Worm (Caenorhabditis elegans): ENCODE results near the gene gbh-2.

The gbh-2 gene

DNA sequence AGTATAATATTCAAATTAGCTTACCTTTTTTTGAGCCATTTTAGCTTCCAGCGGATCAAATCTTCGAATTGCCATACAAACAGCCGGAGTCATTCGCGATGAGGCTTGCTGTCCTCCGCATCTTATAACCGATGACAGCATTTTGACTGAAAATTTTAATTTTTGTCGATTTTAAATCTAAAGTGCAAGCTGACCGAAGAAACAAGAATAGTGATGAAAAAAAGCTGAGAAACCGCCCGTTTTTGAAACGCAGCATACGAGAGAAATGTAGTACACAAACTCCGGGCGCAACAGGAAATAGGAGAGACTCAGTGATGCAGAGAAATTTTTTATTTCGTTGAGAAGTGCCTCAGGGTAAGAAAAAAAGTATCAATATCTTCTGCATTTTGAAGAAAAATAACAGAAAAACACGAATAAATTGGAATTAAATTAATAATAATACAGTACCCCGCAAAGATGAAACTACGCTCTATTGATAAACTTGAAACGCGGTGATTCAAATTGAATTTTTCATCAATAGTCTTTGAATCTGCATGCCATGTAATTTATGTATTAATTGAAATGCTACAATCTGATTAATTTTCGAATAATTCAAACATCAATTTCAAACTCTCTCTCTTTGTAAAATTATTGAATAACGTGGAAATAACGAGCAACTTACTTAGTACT lies 2.4 kb upstream of the gbh-2 start:
- TF ChIP-seq F13C5.2 (tag; optimal IDR thresholded peaks at IDR 0.05) (no peak), ceh-36 (tag; optimal IDR thresholded peaks at IDR 0.05) (no peak), hnd-1 (tag; optimal IDR thresholded peaks at IDR 0.05) (no peak), ama-1 (optimal IDR thresholded peaks at IDR 0.05) (no peak), sea-1 (GFP tag; conservative IDR thresholded peaks at IDR 0.05) (no peak), hmbx-1 (tag; optimal IDR thresholded peaks at IDR 0.05) (no peak), ceh-13 (GFP tag; optimal IDR thresholded peaks at IDR 0.05) (no peak), hmg-4 (GFP tag; optimal IDR thresholded peaks at IDR 0.05) (no peak)

DNA sequence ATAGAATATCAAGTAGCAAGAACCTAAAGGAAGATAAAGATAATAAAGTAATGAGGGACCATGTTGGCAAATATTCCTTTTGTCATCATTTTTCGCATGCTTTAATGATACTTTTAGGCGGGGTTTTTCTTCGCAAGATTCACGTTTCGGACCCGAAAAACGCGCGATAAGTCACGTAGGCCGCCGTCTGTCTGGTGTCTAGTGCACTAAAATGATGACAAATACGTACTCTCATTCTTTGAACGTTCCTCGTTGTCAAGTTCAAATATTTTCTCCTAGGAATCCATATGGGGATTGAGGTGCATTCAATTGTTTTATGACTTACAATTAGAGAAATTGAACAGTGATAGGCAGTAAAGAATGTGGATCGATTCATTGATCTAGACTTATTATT lies 1.9 kb upstream of the gbh-2 start, which contains the start of gene taap-1:
Gene taap-1, minus strand, starts transcription at position 79 of the 394 bp plus-strand sequence.
- no peak for TF ChIP-seq scrt-1 (GFP tag; IDR thresholded peaks at IDR 0.05)
- TF ChIP-seq ceh-36 (tag; optimal IDR thresholded peaks at IDR 0.05), result no peak

DNA sequence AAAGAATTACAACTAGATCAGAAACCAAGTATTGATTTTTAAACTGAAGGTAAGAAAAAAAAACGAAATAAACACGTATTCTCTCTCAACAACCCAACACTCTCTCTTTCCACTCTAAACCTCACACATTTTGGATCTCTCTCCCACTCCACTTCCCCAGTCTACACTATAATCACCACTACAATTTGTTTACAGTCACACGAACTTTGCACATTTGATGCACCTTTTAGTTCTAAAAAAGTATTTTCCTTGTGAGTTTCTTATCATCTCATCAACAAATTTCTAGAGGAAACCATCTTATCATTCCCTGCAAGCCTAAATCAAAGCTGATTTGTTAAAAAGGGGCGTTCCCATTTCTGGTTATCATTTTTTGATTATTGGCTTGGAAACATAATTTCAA lies 1.1 kb upstream of the gbh-2 start:
- no peak for TF ChIP-seq ets-7 (tag; optimal IDR thresholded peaks at IDR 0.05)
- no peak for TF ChIP-seq hmbx-1 (tag; optimal IDR thresholded peaks at IDR 0.05)
- TF ChIP-seq F13C5.2 (tag; optimal IDR thresholded peaks at IDR 0.05), result no peak
- TF ChIP-seq tbx-11 (GFP tag; IDR thresholded peaks at IDR 0.05), result no peak
- no peak for TF ChIP-seq aly-1 (tag; optimal IDR thresholded peaks at IDR 0.05)
- TF ChIP-seq tra-4 (tag; optimal IDR thresholded peaks at IDR 0.05), result no peak
- no peak for TF ChIP-seq hmg-4 (GFP tag; optimal IDR thresholded peaks at IDR 0.05)
- TF ChIP-seq hnd-1 (tag; optimal IDR thresholded peaks at IDR 0.05), result no peak
- TF ChIP-seq sea-1 (GFP tag; conservative IDR thresholded peaks at IDR 0.05), result no peak
- TF ChIP-seq flt-1 (GFP tag; IDR thresholded peaks at IDR 0.05), result no peak
- TF ChIP-seq ama-1 (optimal IDR thresholded peaks at IDR 0.05), result no peak
- TF ChIP-seq ceh-13 (GFP tag; optimal IDR thresholded peaks at IDR 0.05), result no peak
- TF ChIP-seq B0310.2 (tag; optimal IDR thresholded peaks at IDR 0.05), result no peak
- TF ChIP-seq ceh-36 (tag; optimal IDR thresholded peaks at IDR 0.05), result no peak
- no peak for TF ChIP-seq scrt-1 (GFP tag; IDR thresholded peaks at IDR 0.05)
- TF ChIP-seq tbx-37 (GFP tag; conservative IDR thresholded peaks at IDR 0.05), result no peak
- TF ChIP-seq pes-1 (GFP tag; IDR thresholded peaks at IDR 0.05), result no peak

DNA sequence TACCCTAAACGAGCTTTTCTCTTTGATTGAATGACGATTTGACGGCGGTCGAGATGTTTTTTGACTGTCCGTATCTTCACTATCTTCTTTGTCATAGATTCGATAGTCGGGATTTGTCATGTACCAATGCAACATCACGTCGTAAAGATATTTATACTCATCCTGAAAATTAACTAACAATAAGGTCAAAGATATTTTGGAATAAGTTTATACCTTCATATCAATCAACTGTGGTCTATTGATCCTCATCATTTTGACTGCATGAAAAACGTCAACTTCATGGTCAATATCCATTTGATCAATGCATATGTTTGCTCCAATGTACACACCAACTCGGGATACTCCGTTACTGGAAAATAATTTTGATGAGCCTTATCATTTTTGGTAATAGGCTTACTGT lies 2.4 kb downstream of the gbh-2 start:
- TF ChIP-seq scrt-1 (GFP tag; IDR thresholded peaks at IDR 0.05) (no peak), hnd-1 (tag; optimal IDR thresholded peaks at IDR 0.05) (no peak), tra-4 (tag; optimal IDR thresholded peaks at IDR 0.05) (no peak), hmbx-1 (tag; optimal IDR thresholded peaks at IDR 0.05) (no peak), B0310.2 (tag; optimal IDR thresholded peaks at IDR 0.05) (no peak), ceh-36 (tag; optimal IDR thresholded peaks at IDR 0.05) (no peak), hmg-4 (GFP tag; optimal IDR thresholded peaks at IDR 0.05) (no peak), tbx-11 (GFP tag; IDR thresholded peaks at IDR 0.05) (no peak), flt-1 (GFP tag; IDR thresholded peaks at IDR 0.05) (no peak), aly-1 (tag; optimal IDR thresholded peaks at IDR 0.05) (no peak), sea-1 (GFP tag; conservative IDR thresholded peaks at IDR 0.05) (no peak), tbx-37 (GFP tag; conservative IDR thresholded peaks at IDR 0.05) (no peak), pes-1 (GFP tag; IDR thresholded peaks at IDR 0.05) (no peak), F13C5.2 (tag; optimal IDR thresholded peaks at IDR 0.05) (no peak), ama-1 (optimal IDR thresholded peaks at IDR 0.05) (no peak)

DNA sequence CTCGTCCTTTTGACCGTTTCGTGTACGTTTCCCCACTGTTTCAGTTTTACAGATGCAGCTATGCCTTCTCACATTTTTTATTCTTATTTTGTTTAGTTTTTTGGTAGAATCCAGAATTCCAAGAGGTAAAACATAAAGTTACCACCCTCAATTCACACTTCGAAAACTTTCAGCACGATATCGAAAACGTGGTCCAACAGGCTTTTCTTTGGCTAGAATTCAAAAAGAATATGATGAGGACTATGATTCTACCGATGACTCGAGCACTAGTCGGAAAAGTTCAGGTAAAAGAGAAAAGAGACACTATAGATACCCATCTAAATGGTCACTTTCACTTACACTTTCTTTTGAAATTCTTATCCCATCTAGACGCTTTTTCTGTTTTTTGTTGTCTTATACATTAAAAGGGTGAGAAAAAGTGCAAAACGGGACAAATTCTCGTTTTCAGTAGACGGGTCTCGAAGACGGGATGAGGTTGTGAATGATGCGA lies 8.6 kb downstream of the gbh-2 start, which contains the start of gene M05D6.9:
Gene M05D6.9, plus strand, starts transcription at position 51 of the 490 bp plus-strand sequence.
- TF ChIP-seq hmbx-1 (tag; optimal IDR thresholded peaks at IDR 0.05), result no peak
- no peak for TF ChIP-seq tbx-37 (GFP tag; conservative IDR thresholded peaks at IDR 0.05)
- no peak for TF ChIP-seq aly-1 (tag; optimal IDR thresholded peaks at IDR 0.05)
- TF ChIP-seq sea-1 (GFP tag; conservative IDR thresholded peaks at IDR 0.05), result no peak
- TF ChIP-seq scrt-1 (GFP tag; IDR thresholded peaks at IDR 0.05), result no peak
- TF ChIP-seq ets-7 (tag; optimal IDR thresholded peaks at IDR 0.05), result no peak
- no peak for TF ChIP-seq pes-1 (GFP tag; IDR thresholded peaks at IDR 0.05)
- no peak for TF ChIP-seq hnd-1 (tag; optimal IDR thresholded peaks at IDR 0.05)
- TF ChIP-seq F13C5.2 (tag; optimal IDR thresholded peaks at IDR 0.05), result no peak
- no peak for TF ChIP-seq hmg-4 (GFP tag; optimal IDR thresholded peaks at IDR 0.05)
- no peak for TF ChIP-seq B0310.2 (tag; optimal IDR thresholded peaks at IDR 0.05)
- no peak for TF ChIP-seq ceh-36 (tag; optimal IDR thresholded peaks at IDR 0.05)

DNA sequence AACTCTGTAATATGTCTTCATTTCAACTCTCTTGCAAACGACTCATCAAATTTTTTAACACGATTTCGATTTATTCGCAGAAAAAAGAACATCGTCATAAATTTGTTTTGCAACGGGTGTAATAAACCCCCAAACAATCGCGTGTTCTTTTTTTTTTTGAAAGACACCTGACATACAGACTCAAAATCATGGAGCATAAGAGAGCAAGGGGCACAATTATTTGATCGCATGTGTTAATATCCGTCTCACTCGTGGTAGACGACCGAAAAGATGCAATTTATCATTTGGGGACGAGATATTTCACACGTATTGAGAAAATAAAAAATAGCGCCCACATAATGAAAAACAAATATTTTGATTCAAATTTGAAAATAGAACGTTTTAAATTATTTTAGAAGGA lies 10.5 kb downstream of the gbh-2 start:
- TF ChIP-seq aly-1 (tag; optimal IDR thresholded peaks at IDR 0.05), result no peak
- TF ChIP-seq F13C5.2 (tag; optimal IDR thresholded peaks at IDR 0.05), result no peak
- no peak for TF ChIP-seq sea-1 (GFP tag; conservative IDR thresholded peaks at IDR 0.05)
- no peak for TF ChIP-seq ceh-36 (tag; optimal IDR thresholded peaks at IDR 0.05)
- no peak for TF ChIP-seq B0310.2 (tag; optimal IDR thresholded peaks at IDR 0.05)
- TF ChIP-seq flt-1 (GFP tag; IDR thresholded peaks at IDR 0.05), result no peak
- TF ChIP-seq ceh-13 (GFP tag; optimal IDR thresholded peaks at IDR 0.05), result no peak
- TF ChIP-seq ama-1 (optimal IDR thresholded peaks at IDR 0.05), result no peak
- TF ChIP-seq ets-7 (tag; optimal IDR thresholded peaks at IDR 0.05), result no peak
- TF ChIP-seq pes-1 (GFP tag; IDR thresholded peaks at IDR 0.05), result no peak
- no peak for TF ChIP-seq hmbx-1 (tag; optimal IDR thresholded peaks at IDR 0.05)
- TF ChIP-seq tbx-11 (GFP tag; IDR thresholded peaks at IDR 0.05), result no peak

DNA sequence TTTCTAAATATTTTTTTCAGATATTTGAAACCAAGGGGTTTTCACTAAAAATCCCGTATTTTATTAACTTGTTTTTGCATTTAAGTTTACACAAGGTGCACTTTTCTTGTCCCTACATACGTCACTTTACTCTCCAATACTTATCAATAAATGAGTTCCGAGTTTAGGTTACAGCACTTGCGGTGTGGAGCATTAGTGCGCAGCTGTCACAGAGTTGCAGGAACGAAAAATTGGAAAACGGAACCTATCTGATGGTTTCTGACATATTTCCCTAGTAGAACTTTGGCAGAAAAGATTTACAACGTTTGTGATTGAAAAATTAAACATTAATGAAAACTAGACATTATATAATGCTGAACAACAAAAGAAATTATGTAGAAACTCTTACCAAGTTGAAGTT lies 12.5 kb downstream of the gbh-2 start:
- TF ChIP-seq scrt-1 (GFP tag; IDR thresholded peaks at IDR 0.05), result no peak
- TF ChIP-seq tra-4 (tag; optimal IDR thresholded peaks at IDR 0.05), result no peak
- no peak for TF ChIP-seq ceh-13 (GFP tag; optimal IDR thresholded peaks at IDR 0.05)
- no peak for TF ChIP-seq tbx-11 (GFP tag; IDR thresholded peaks at IDR 0.05)
- no peak for TF ChIP-seq hmg-4 (GFP tag; optimal IDR thresholded peaks at IDR 0.05)
- TF ChIP-seq hmbx-1 (tag; optimal IDR thresholded peaks at IDR 0.05), result no peak
- no peak for TF ChIP-seq B0310.2 (tag; optimal IDR thresholded peaks at IDR 0.05)

DNA sequence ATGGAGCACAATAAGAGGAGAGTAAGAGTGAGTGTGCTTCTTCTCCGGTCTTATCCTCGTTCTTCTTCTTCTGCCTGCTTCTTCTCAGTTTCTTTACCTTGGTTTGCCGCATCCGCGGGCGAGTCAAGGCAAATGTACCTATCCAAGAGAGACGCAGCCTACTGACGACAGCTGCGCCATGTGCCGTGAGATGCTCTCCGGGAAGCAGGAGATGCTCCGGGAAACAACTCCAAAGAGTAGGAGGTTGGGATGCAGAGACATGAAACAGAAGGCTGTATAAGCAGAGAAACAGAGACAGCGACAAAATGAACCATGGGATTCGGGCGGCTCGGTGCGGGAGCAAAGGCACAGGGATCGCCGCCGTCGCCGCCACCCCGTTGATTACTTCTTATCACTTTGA lies 13.3 kb downstream of the gbh-2 start:
- TF ChIP-seq scrt-1 (GFP tag; IDR thresholded peaks at IDR 0.05) (no peak), F13C5.2 (tag; optimal IDR thresholded peaks at IDR 0.05) (no peak), tbx-11 (GFP tag; IDR thresholded peaks at IDR 0.05) (no peak), ceh-36 (tag; optimal IDR thresholded peaks at IDR 0.05) (no peak), hmbx-1 (tag; optimal IDR thresholded peaks at IDR 0.05) (no peak), B0310.2 (tag; optimal IDR thresholded peaks at IDR 0.05) (no peak), hnd-1 (tag; optimal IDR thresholded peaks at IDR 0.05) (no peak), pes-1 (GFP tag; IDR thresholded peaks at IDR 0.05) (no peak), ama-1 (optimal IDR thresholded peaks at IDR 0.05) (no peak), tbx-37 (GFP tag; conservative IDR thresholded peaks at IDR 0.05) (no peak), ets-7 (tag; optimal IDR thresholded peaks at IDR 0.05) (no peak)
